Worm (Caenorhabditis elegans) whole organism, L4/young adult: ENCODE data around the gene doxa-1.

ENCODE experiments used
- W03F9.2 ChIP-seq: fragments of 150-350 bp; optimal IDR thresholded peaks from 2 replicates; lab custom pipeline; 2014; ENCODE audit warnings: missing biosample characterization, missing genetic modification characterization
- dao-5 ChIP-seq: sonication (generic microtip); optimal IDR thresholded peaks from 2 replicates; lab custom pipeline; 2016; ENCODE audit warnings: missing genotype, missing genetic modification characterization, moderate library complexity, missing compliant biosample characterization
- him-1 ChIP-seq: sonication (generic microtip); optimal IDR thresholded peaks from 2 replicates; lab custom pipeline; 2016; ENCODE audit warnings: missing genotype, missing genetic modification reagents, missing genetic modification characterization, missing compliant biosample characterization

Gene doxa-1

DNA sequence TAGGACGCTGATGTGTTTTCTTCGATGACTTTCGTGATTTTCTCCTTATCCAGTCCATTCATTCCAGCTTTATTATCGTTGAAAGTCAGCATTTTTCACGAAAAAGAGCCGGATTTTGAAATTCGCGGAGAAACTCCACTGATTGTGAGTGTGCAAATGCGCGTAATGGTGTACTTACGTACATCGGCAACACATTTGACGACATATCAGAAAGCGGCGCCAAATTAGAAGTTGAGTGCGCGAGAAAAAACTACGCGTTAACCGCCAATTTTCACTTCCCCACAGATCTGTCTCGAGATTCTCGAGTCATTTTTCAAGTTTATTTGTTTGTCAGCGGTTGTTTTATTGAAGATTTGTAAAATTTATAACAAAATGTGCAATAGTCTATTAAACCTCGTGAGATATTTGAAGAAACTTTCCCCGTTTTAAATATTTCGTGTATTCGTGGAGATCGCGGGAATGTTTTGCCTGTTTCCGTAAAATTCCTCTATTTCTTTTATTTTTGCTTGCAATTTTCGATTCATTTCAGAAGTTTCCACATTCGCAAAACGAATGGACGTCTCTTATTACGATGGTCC, 47.6 kb downstream of the doxa-1 start, which contains the start of the genes polk-1 and gpr-1:
Gene polk-1, minus strand, starts transcription at position 186 of the 578 bp plus-strand sequence.
Gene gpr-1, plus strand, starts transcription at position 528 of the 578 bp plus-strand sequence.
- TF ChIP-seq dao-5 (no peak), him-1 (tag; lab: Kevin White, UChicago) (no peak), W03F9.2 (tag; lab: Kevin White, UChicago) (no peak)

DNA sequence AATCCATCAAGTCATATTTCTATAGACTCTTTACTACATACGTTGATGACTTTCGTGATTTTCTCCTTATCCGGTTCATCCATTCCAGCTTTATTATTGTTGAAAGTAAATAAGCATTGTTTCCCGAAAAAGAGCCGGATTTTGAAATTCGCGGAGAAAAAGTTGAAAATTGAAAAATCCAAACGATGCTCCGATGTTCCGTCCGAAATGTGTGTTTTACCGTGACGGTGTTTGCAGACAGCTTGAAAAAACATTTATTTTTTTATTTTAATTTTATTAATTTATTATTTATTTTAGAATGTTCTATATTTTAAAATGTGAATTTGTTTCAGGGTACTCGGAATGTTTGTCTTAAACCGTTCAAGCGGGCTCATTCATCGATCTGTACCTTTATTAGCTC, 49.9 kb downstream of the doxa-1 start, which contains the start of gene dnj-10:
Gene dnj-10, plus strand, starts transcription at position 333 of the 400 bp plus-strand sequence.
- TF ChIP-seq him-1 (tag; lab: Kevin White, UChicago) = no peak
- TF ChIP-seq W03F9.2 (tag; lab: Kevin White, UChicago) = peak; percentile 81
- TF ChIP-seq dao-5 = no peak
